Fruit fly (Drosophila melanogaster) whole organism, prepupa: ENCODE data around the gene CG15152.

Source experiments
- Blimp-1 ChIP-seq: fragments of 200-800 bp; sonication (Bioruptor generic); optimal IDR thresholded peaks from 3 replicates; lab custom pipeline; 2017; ENCODE audit warnings: missing biosample characterization, missing genetic modification characterization, mild to moderate bottlenecking, moderate library complexity, missing genetic modification reagents
- CG10631 ChIP-seq: fragments of 200-800 bp; sonication (Bioruptor generic); optimal IDR thresholded peaks from 2 replicates; lab custom pipeline; 2016; ENCODE audit warnings: missing biosample characterization, missing genetic modification characterization
- CG11294 ChIP-seq: fragments of 200-800 bp; sonication (Bioruptor generic); IDR thresholded peaks from 2 replicates; pipeline ENCODE4 v1.3.6; 2022; ENCODE audit warnings: missing biosample characterization, missing genetic modification characterization
- CG11762 ChIP-seq: fragments of 200-800 bp; sonication (Bioruptor generic); optimal IDR thresholded peaks from 3 replicates; lab custom pipeline; 2016; ENCODE audit warnings: missing biosample characterization, missing genetic modification characterization; ENCODE audit not compliant: insufficient read depth
- CG15336 ChIP-seq: fragments of 200-800 bp; sonication (Bioruptor generic); IDR thresholded peaks from 2 replicates; pipeline ENCODE4 v1.3.6; 2022; ENCODE audit warnings: missing biosample characterization, missing genetic modification characterization
- CG16779 ChIP-seq: fragments of 200-800 bp; sonication (Bioruptor generic); optimal IDR thresholded peaks from 3 replicates; lab custom pipeline; 2017; ENCODE audit warnings: missing biosample characterization, mild to moderate bottlenecking, missing genetic modification characterization
- CG31627 ChIP-seq: fragments of 200-800 bp; sonication (Bioruptor generic); optimal IDR thresholded peaks from 3 replicates; lab custom pipeline; 2016; ENCODE audit warnings: missing biosample characterization, missing genetic modification characterization
- CG3919 ChIP-seq: fragments of 200-800 bp; sonication (Bioruptor generic); optimal IDR thresholded peaks from 3 replicates; lab custom pipeline; 2016; ENCODE audit warnings: missing biosample characterization, missing genetic modification characterization
- CG4318 ChIP-seq: fragments of 200-800 bp; sonication (Bioruptor generic); optimal IDR thresholded peaks from 3 replicates; lab custom pipeline; 2017; ENCODE audit warnings: missing biosample characterization, mild to moderate bottlenecking, missing genetic modification characterization
- CG6163 ChIP-seq: fragments of 200-800 bp; sonication (Bioruptor generic); IDR thresholded peaks from 3 replicates; pipeline ENCODE4 v1.3.6; 2022; ENCODE audit warnings: missing biosample characterization, missing genetic modification characterization
- CG6792 ChIP-seq: fragments of 200-800 bp; sonication (Bioruptor generic); optimal IDR thresholded peaks from 3 replicates; lab custom pipeline; 2016; ENCODE audit warnings: missing biosample characterization, missing genetic modification characterization
- CG6808 ChIP-seq: fragments of 200-800 bp; sonication (Bioruptor generic); optimal IDR thresholded peaks from 3 replicates; lab custom pipeline; 2017; ENCODE audit warnings: missing biosample characterization, missing genetic modification characterization, mild to moderate bottlenecking, moderate library complexity, missing genetic modification reagents
- CG6854 ChIP-seq: fragments of 200-800 bp; sonication (Bioruptor generic); optimal IDR thresholded peaks from 2 replicates; lab custom pipeline; 2017; ENCODE audit warnings: missing biosample characterization, mild to moderate bottlenecking, missing genetic modification characterization
- CG7368 ChIP-seq: fragments of 200-800 bp; sonication (Bioruptor generic); optimal IDR thresholded peaks from 3 replicates; lab custom pipeline; 2016; ENCODE audit warnings: missing biosample characterization, missing genetic modification characterization
- CG8319 ChIP-seq: fragments of 200-800 bp; sonication (Bioruptor generic); optimal IDR thresholded peaks from 3 replicates; lab custom pipeline; 2016; ENCODE audit warnings: missing biosample characterization, missing genetic modification characterization
- CG8632 ChIP-seq: fragments of 200-800 bp; sonication (Bioruptor generic); optimal IDR thresholded peaks from 3 replicates; lab custom pipeline; 2016; ENCODE audit warnings: missing biosample characterization, missing genetic modification characterization
- Eip75B ChIP-seq: fragments of 200-800 bp; sonication (Bioruptor generic); optimal IDR thresholded peaks from 3 replicates; lab custom pipeline; 2016; ENCODE audit warnings: missing biosample characterization, missing genetic modification characterization
- Eip78C ChIP-seq: fragments of 200-800 bp; sonication (Bioruptor generic); peaks from one replicate; lab custom pipeline; 2016; ENCODE audit warnings: missing biosample characterization, missing genetic modification characterization
- Ets21C ChIP-seq: fragments of 200-800 bp; sonication (Bioruptor generic); optimal IDR thresholded peaks from 3 replicates; lab custom pipeline; 2016; ENCODE audit warnings: missing biosample characterization, missing genetic modification characterization
- Ets96B ChIP-seq: fragments of 200-800 bp; optimal IDR thresholded peaks from 2 replicates; lab custom pipeline; 2019; ENCODE audit warnings: missing biosample characterization, mild to moderate bottlenecking, missing genetic modification characterization, moderate library complexity
- Gug ChIP-seq: fragments of 200-800 bp; sonication (Bioruptor generic); IDR thresholded peaks from 2 replicates; pipeline ENCODE4 v1.3.6; 2022; ENCODE audit warnings: missing biosample characterization, missing genetic modification characterization
- Hr38 ChIP-seq: sonication (Bioruptor generic); optimal IDR thresholded peaks from 2 replicates; lab custom pipeline; 2016; ENCODE audit warnings: missing biosample characterization, missing genetic modification characterization
- Hr39 ChIP-seq: fragments of 200-800 bp; sonication (Bioruptor generic); optimal IDR thresholded peaks from 2 replicates; lab custom pipeline; 2016; ENCODE audit warnings: missing biosample characterization, missing genetic modification characterization
- Hr4 ChIP-seq: fragments of 200-800 bp; sonication (Bioruptor generic); optimal IDR thresholded peaks from 3 replicates; lab custom pipeline; 2016; ENCODE audit warnings: missing biosample characterization, missing genetic modification characterization
- Met ChIP-seq: fragments of 200-800 bp; sonication (Bioruptor generic); optimal IDR thresholded peaks from 3 replicates; lab custom pipeline; 2016; ENCODE audit warnings: missing biosample characterization, missing genetic modification characterization
- OdsH ChIP-seq: fragments of 200-800 bp; sonication (Bioruptor generic); optimal IDR thresholded peaks from 3 replicates; lab custom pipeline; 2016; ENCODE audit warnings: missing biosample characterization, missing genetic modification characterization
- Smox ChIP-seq: fragments of 200-800 bp; sonication (Bioruptor generic); optimal IDR thresholded peaks from 3 replicates; lab custom pipeline; 2016; ENCODE audit warnings: missing biosample characterization, missing genetic modification characterization
- Sox102F ChIP-seq: fragments of 200-800 bp; sonication (Bioruptor generic); optimal IDR thresholded peaks from 2 replicates; lab custom pipeline; 2016; ENCODE audit warnings: missing biosample characterization, mild to moderate bottlenecking, missing genetic modification characterization
- Sox15 ChIP-seq: fragments of 200-800 bp; sonication (Bioruptor generic); optimal IDR thresholded peaks from 3 replicates; lab custom pipeline; 2016; ENCODE audit warnings: missing biosample characterization, missing genetic modification characterization
- achi ChIP-seq: fragments of 200-800 bp; sonication (Bioruptor generic); optimal IDR thresholded peaks from 3 replicates; lab custom pipeline; 2016; ENCODE audit warnings: missing biosample characterization, missing genetic modification characterization
- acj6 ChIP-seq: fragments of 200-800 bp; sonication (Bioruptor generic); optimal IDR thresholded peaks from 3 replicates; lab custom pipeline; 2016; ENCODE audit warnings: missing biosample characterization, missing genetic modification characterization
- cyc ChIP-seq: fragments of 200-800 bp; sonication (Bioruptor generic); optimal IDR thresholded peaks from 3 replicates; lab custom pipeline; 2016; ENCODE audit warnings: missing biosample characterization, missing genetic modification characterization
- dac ChIP-seq: fragments of 200-800 bp; sonication (Bioruptor generic); optimal IDR thresholded peaks from 2 replicates; lab custom pipeline; 2017; ENCODE audit warnings: missing biosample characterization, mild to moderate bottlenecking, missing genetic modification characterization
- eg ChIP-seq: fragments of 200-800 bp; sonication (Bioruptor generic); IDR thresholded peaks from 3 replicates; pipeline ENCODE4 v1.3.6; 2022; ENCODE audit warnings: missing biosample characterization, missing genetic modification characterization
- esn ChIP-seq: fragments of 200-800 bp; sonication (Bioruptor generic); optimal IDR thresholded peaks from 2 replicates; lab custom pipeline; 2016; ENCODE audit warnings: missing biosample characterization, mild to moderate bottlenecking, missing genetic modification characterization, moderate library complexity
- fkh ChIP-seq: fragments of 200-800 bp; sonication (Bioruptor generic); optimal IDR thresholded peaks from 3 replicates; lab custom pipeline; 2017; ENCODE audit warnings: missing biosample characterization, mild to moderate bottlenecking, missing genetic modification characterization, moderate library complexity
- lz ChIP-seq: fragments of 200-800 bp; sonication (Bioruptor generic); optimal IDR thresholded peaks from 3 replicates; lab custom pipeline; 2016; ENCODE audit warnings: missing biosample characterization, missing genetic modification characterization
- net ChIP-seq: fragments of 200-800 bp; sonication (Bioruptor generic); optimal IDR thresholded peaks from 3 replicates; lab custom pipeline; 2016; ENCODE audit warnings: missing biosample characterization, missing genetic modification characterization
- salr ChIP-seq, 2 experiments: fragments of 200-800 bp; sonication (Bioruptor generic); optimal IDR thresholded peaks; 3 replicates each; lab custom pipeline; 2016 to 2018; ENCODE audit warnings: missing biosample characterization in 2 of 2, missing genetic modification characterization in 2 of 2, mild to moderate bottlenecking in 1 of 2
- spab ChIP-seq: fragments of 200-800 bp; sonication (Bioruptor generic); optimal IDR thresholded peaks from 2 replicates; lab custom pipeline; 2017; ENCODE audit warnings: missing biosample characterization, mild to moderate bottlenecking, missing genetic modification characterization, missing genetic modification reagents
- ss ChIP-seq, 2 experiments: fragments of 200-800 bp; sonication (Bioruptor generic); optimal IDR thresholded peaks; 2 replicates in 1 of 2; 3 replicates in 1 of 2; lab custom pipeline; 2017 to 2018; ENCODE audit warnings: mild to moderate bottlenecking in 2 of 2, missing biosample characterization in 2 of 2, missing genetic modification characterization in 2 of 2, moderate library complexity in 1 of 2
- svp ChIP-seq: fragments of 200-800 bp; sonication (Bioruptor generic); peaks from one replicate; lab custom pipeline; 2016; ENCODE audit warnings: missing biosample characterization, missing genetic modification characterization
- topi ChIP-seq: fragments of 200-800 bp; sonication (Bioruptor generic); optimal IDR thresholded peaks from 3 replicates; lab custom pipeline; 2016; ENCODE audit warnings: missing biosample characterization, missing genetic modification characterization

CG15152 gene

DNA sequence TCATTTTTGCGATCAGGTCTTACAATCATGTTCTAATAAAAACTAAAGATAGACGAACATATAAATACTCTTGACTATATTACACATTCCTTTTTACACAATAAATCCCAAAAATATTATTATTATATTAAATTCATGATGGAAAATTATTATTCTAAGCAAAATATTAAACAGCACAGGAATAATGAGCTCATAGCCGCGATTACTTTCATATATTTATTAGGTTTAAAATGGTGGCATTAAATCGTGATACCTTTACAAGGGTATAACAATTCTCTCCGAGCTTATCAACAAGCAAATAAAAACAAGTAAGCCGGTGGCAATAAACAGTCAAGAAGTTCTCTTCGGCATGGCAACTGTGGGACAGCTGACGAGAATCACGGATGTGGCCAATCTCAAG, 38.7 kb downstream of the CG15152 start, which contains the start of gene CG17681:
TSS of gene CG17681 (plus strand) at position 56 of the 400 bp plus-strand sequence.
- TF ChIP-seq Hr39 (GFP tag; lab: Kevin White, UChicago) (peak; percentile 1), CG6808 (no peak), OdsH (peak; percentile 44), acj6 (no peak), CG6163 (GFP tag; lab: Robert Waterston, UW) (no peak; the same call in 2 of the 3 replicates), Sox102F (GFP tag; lab: Kevin White, UChicago) (no peak), net (GFP tag; lab: Kevin White, UChicago) (no peak), Met (GFP tag; lab: Kevin White, UChicago) (no peak), CG15336 (GFP tag; lab: Robert Waterston, UW) (no peak), CG4318 (GFP tag; lab: Kevin White, UChicago) (no peak), fkh (GFP tag; lab: Kevin White, UChicago) (peak; percentile 54), svp (GFP tag; lab: Kevin White, UChicago) (no peak), CG10631 (GFP tag; lab: Kevin White, UChicago) (peak; percentile 21), Smox (GFP tag; lab: Kevin White, UChicago) (no peak), achi (GFP tag; lab: Kevin White, UChicago) (no peak), CG11762 (GFP tag; lab: Kevin White, UChicago) (no peak), CG3919 (GFP tag; lab: Kevin White, UChicago) (no peak), Eip75B (GFP tag; lab: Kevin White, UChicago) (no peak), Ets21C (GFP tag; lab: Kevin White, UChicago) (no peak), CG16779 (tag; lab: Kevin White, UChicago) (no peak), salr (GFP tag; optimal IDR thresholded peaks at IDR 0.05; lab: Kevin White, UChicago) (no peak), Ets96B (tag; lab: Kevin White, UChicago) (no peak), Eip78C (GFP tag; lab: Kevin White, UChicago) (no peak), topi (GFP tag; lab: Kevin White, UChicago) (peak; percentile 37), Hr38 (no peak), cyc (GFP tag; lab: Kevin White, UChicago) (peak; percentile 42), CG6792 (no peak), spab (no peak), CG11294 (GFP tag; lab: Robert Waterston, UW) (no peak), esn (GFP tag; lab: Kevin White, UChicago) (peak; percentile 18), Blimp-1 (GFP tag; lab: Kevin White, UChicago) (no peak)

DNA sequence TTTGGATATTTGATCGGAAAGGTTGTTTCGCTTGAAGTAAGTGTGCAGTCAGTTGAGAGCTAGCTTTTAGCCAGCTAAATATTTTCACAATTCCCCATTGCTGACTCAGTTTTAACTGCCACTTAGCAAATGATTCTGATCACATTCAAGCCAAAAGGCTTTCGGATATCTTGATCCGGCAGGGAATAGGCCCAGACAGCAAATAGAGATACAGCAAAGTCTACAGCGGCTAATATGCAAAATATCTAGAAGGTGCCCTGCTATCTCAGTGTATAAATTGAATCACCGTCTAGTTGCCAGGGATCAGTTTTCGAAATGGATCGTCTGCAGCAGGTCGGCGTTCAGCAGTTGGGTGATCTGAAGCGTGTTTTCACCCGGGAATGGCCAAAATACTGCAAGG, 40.2 kb downstream of the CG15152 start, which contains the start of gene CG15155:
TSS of gene CG15155 (plus strand) at position 301 of the 400 bp plus-strand sequence.
- TF ChIP-seq ss (GFP tag; optimal IDR thresholded peaks at IDR 0.05; lab: Kevin White, UChicago) (no peak), Blimp-1 (GFP tag; lab: Kevin White, UChicago) (no peak), acj6 (no peak), CG8319 (GFP tag; lab: Kevin White, UChicago) (no peak), CG7368 (no peak), svp (GFP tag; lab: Kevin White, UChicago) (no peak), eg (GFP tag; lab: Robert Waterston, UW) (no peak), lz (GFP tag; lab: Kevin White, UChicago) (no peak), Smox (GFP tag; lab: Kevin White, UChicago) (no peak), Sox15 (GFP tag; lab: Kevin White, UChicago) (no peak), achi (GFP tag; lab: Kevin White, UChicago) (no peak), Sox102F (GFP tag; lab: Kevin White, UChicago) (no peak), topi (GFP tag; lab: Kevin White, UChicago) (no peak), CG15336 (GFP tag; lab: Robert Waterston, UW) (no peak), CG10631 (GFP tag; lab: Kevin White, UChicago) (no peak), esn (GFP tag; lab: Kevin White, UChicago) (no peak), CG6163 (GFP tag; lab: Robert Waterston, UW) (no peak)

DNA sequence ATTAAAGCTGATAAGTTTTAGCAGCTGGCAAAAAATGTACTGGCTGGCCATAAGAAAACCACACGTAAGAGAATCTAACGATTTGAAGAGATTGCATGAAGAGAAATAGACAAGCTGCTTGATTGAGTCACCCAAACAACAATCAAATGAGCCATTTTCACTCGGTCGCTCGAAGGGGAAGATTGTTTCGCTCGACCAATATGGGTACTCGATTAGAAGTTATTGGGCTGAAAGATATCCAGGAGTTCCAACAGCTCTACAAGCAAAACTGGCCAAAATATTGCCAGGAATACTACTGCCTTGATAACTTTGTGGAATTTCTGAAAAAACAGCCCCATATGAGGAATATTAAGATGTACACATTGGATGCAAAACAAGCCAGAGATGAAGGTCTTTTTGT, 41.5 kb downstream of the CG15152 start, which contains the start of gene CG5783:
TSS of gene CG5783 (plus strand) at position 167 of the 400 bp plus-strand sequence.
- TF ChIP-seq CG31627 (no peak), Hr4 (no peak), CG6808 (no peak), dac (GFP tag; lab: Kevin White, UChicago) (no peak), Met (GFP tag; lab: Kevin White, UChicago) (no peak), topi (GFP tag; lab: Kevin White, UChicago) (no peak), Sox15 (GFP tag; lab: Kevin White, UChicago) (no peak), CG8632 (GFP tag; lab: Kevin White, UChicago) (no peak), Gug (GFP tag; lab: Robert Waterston, UW) (no peak), CG6854 (no peak), CG10631 (GFP tag; lab: Kevin White, UChicago) (no peak)
